Worm (Caenorhabditis elegans) whole organism, young adult: ENCODE measurements around the gene drap-1.

Experiments used
- B0336.3 ChIP-seq: fragments of 200-800 bp; sonication (Bioruptor generic); IDR thresholded peaks from 2 replicates; pipeline ENCODE4 v1.3.6; 2022; ENCODE audit warnings: missing genetic modification characterization, missing compliant biosample characterization
- F10E7.11 ChIP-seq: sonication (generic microtip); optimal IDR thresholded peaks from 2 replicates; lab custom pipeline; 2017; ENCODE audit warnings: mild to moderate bottlenecking, missing genetic modification characterization, moderate library complexity, missing compliant biosample characterization
- F33H1.4 ChIP-seq: fragments of 200-800 bp; sonication (Bioruptor generic); IDR thresholded peaks from 2 replicates; pipeline ENCODE4 v1.3.6; 2022; ENCODE audit warnings: missing genetic modification reagents, missing genetic modification characterization, missing compliant biosample characterization
- F49E8.2 ChIP-seq: sonication (generic microtip); optimal IDR thresholded peaks from 3 replicates; lab custom pipeline; 2017; ENCODE audit warnings: missing genetic modification characterization, mild to moderate bottlenecking, missing compliant biosample characterization, antibody characterized with exemption, moderate library complexity; ENCODE audit not compliant: insufficient read depth
- K11D2.4 ChIP-seq: fragments of 200-800 bp; sonication (Bioruptor generic); IDR thresholded peaks from 2 replicates; pipeline ENCODE4 v1.3.6; 2022; ENCODE audit warnings: missing genetic modification reagents, missing genetic modification characterization, missing compliant biosample characterization
- T07F8.4 ChIP-seq: sonication (generic microtip); optimal IDR thresholded peaks from 2 replicates; lab custom pipeline; 2016; ENCODE audit warnings: mild to moderate bottlenecking, missing genetic modification characterization, moderate library complexity, missing compliant biosample characterization
- Y56A3A.18 ChIP-seq: fragments of 200-800 bp; sonication (Bioruptor generic); IDR thresholded peaks from 2 replicates; pipeline ENCODE4 v1.3.6; 2022; ENCODE audit warnings: missing genetic modification reagents, missing genetic modification characterization, missing compliant biosample characterization
- Y67H2A.10 ChIP-seq: fragments of 200-800 bp; sonication (Bioruptor generic); conservative IDR thresholded peaks from 2 replicates; pipeline ENCODE4 v1.3.6; 2022; ENCODE audit warnings: missing genetic modification reagents, missing genetic modification characterization, missing compliant biosample characterization
- Y95B8A.8 ChIP-seq: fragments of 200-800 bp; sonication (Bioruptor generic); IDR thresholded peaks from 2 replicates; pipeline ENCODE4 v1.3.6; 2022; ENCODE audit warnings: missing genetic modification reagents, missing genetic modification characterization, missing compliant biosample characterization
- ZK185.1 ChIP-seq: sonication (generic microtip); optimal IDR thresholded peaks from 2 replicates; lab custom pipeline; 2016; ENCODE audit warnings: mild to moderate bottlenecking, missing genetic modification characterization, missing compliant biosample characterization; ENCODE audit not compliant: poor library complexity, severe bottlenecking
- akir-1 ChIP-seq: fragments of 200-800 bp; sonication (Bioruptor generic); optimal IDR thresholded peaks from 2 replicates; lab custom pipeline; 2018; ENCODE audit warnings: mild to moderate bottlenecking, missing genetic modification characterization, moderate library complexity, missing compliant biosample characterization
- ama-1 ChIP-seq, 3 experiments: fragments of 150-350 bp in 1 of 3; sonication (generic microtip) in 2 of 3; optimal IDR thresholded peaks; 2 replicates each; lab custom pipeline; 2014 to 2018; ENCODE audit warnings: missing biosample characterization in 2 of 3, missing genetic modification characterization in 2 of 3, missing genetic modification reagents in 2 of 3
- athp-1 ChIP-seq: sonication (generic microtip); optimal IDR thresholded peaks from 2 replicates; lab custom pipeline; 2017; ENCODE audit warnings: mild to moderate bottlenecking, missing genetic modification characterization, missing compliant biosample characterization
- attf-6 ChIP-seq: fragments of 200-800 bp; sonication (Bioruptor generic); IDR thresholded peaks from 2 replicates; pipeline ENCODE4 v1.3.6; 2022; ENCODE audit warnings: missing genetic modification reagents, missing genetic modification characterization, missing compliant biosample characterization
- bed-1 ChIP-seq: fragments of 200-800 bp; sonication (Bioruptor generic); IDR thresholded peaks from 2 replicates; pipeline ENCODE4 v1.3.6; 2022; ENCODE audit warnings: missing genetic modification reagents, missing genetic modification characterization, missing compliant biosample characterization
- bed-2 ChIP-seq: fragments of 200-800 bp; sonication (Bioruptor generic); IDR thresholded peaks from 2 replicates; pipeline ENCODE4 v1.3.6; 2022; ENCODE audit warnings: missing genetic modification reagents, missing genetic modification characterization, missing compliant biosample characterization
- ceh-27 ChIP-seq: fragments of 200-800 bp; sonication (Bioruptor generic); optimal IDR thresholded peaks from 2 replicates; lab custom pipeline; 2018; ENCODE audit warnings: mild to moderate bottlenecking, missing genetic modification characterization, moderate library complexity, missing compliant biosample characterization
- ceh-58 ChIP-seq: fragments of 200-800 bp; sonication (Bioruptor generic); IDR thresholded peaks from 2 replicates; pipeline ENCODE4 v1.3.6; 2022; ENCODE audit warnings: missing genetic modification characterization, missing compliant biosample characterization
- ceh-91 ChIP-seq: fragments of 200-800 bp; sonication (Bioruptor generic); IDR thresholded peaks from 2 replicates; pipeline ENCODE4 v1.3.6; 2022; ENCODE audit warnings: missing genetic modification reagents, missing genetic modification characterization, missing compliant biosample characterization
- chd-7 ChIP-seq: sonication (generic microtip); optimal IDR thresholded peaks from 2 replicates; lab custom pipeline; 2016; ENCODE audit warnings: mild to moderate bottlenecking, missing genetic modification characterization, moderate library complexity, missing compliant biosample characterization
- die-1 ChIP-seq: sonication (generic microtip); optimal IDR thresholded peaks from 2 replicates; lab custom pipeline; 2016; ENCODE audit warnings: missing genotype, mild to moderate bottlenecking, missing genetic modification characterization, missing compliant biosample characterization
- dox-1 ChIP-seq: fragments of 200-800 bp; sonication (Bioruptor generic); IDR thresholded peaks from 2 replicates; pipeline ENCODE4 v1.3.6; 2022; ENCODE audit warnings: missing genetic modification reagents, missing genetic modification characterization, missing compliant biosample characterization
- egl-18 ChIP-seq: fragments of 200-800 bp; sonication (Bioruptor generic); IDR thresholded peaks from 2 replicates; pipeline ENCODE4 v1.3.6; 2022; ENCODE audit warnings: missing genetic modification reagents, missing genetic modification characterization, missing compliant biosample characterization
- ets-4 ChIP-seq: fragments of 200-800 bp; sonication (Bioruptor generic); optimal IDR thresholded peaks from 2 replicates; lab custom pipeline; 2018; ENCODE audit warnings: mild to moderate bottlenecking, missing genetic modification characterization, missing compliant biosample characterization
- gei-17 ChIP-seq: fragments of 200-800 bp; sonication (Bioruptor generic); optimal IDR thresholded peaks from 2 replicates; lab custom pipeline; 2018; ENCODE audit warnings: mild to moderate bottlenecking, missing genetic modification characterization, missing compliant biosample characterization
- hmg-20 ChIP-seq: fragments of 200-800 bp; sonication (Bioruptor generic); IDR thresholded peaks from 2 replicates; pipeline ENCODE4 v1.3.6; 2022; ENCODE audit warnings: missing genetic modification reagents, missing genetic modification characterization, missing compliant biosample characterization
- hsf-1 ChIP-seq: fragments of 200-800 bp; sonication (Bioruptor generic); IDR thresholded peaks from 2 replicates; pipeline ENCODE4 v1.3.6; 2022; ENCODE audit warnings: missing genetic modification reagents, missing genetic modification characterization, missing compliant biosample characterization
- lag-1 ChIP-seq: fragments of 200-800 bp; sonication (Bioruptor generic); IDR thresholded peaks from 2 replicates; pipeline ENCODE4 v1.3.6; 2022; ENCODE audit warnings: missing genetic modification reagents, missing genetic modification characterization, missing compliant biosample characterization
- let-526 ChIP-seq: fragments of 200-800 bp; sonication (Bioruptor generic); IDR thresholded peaks from 2 replicates; pipeline ENCODE4 v1.3.6; 2022; ENCODE audit warnings: missing genetic modification reagents, missing genetic modification characterization, missing compliant biosample characterization
- let-607 ChIP-seq, 2 experiments: fragments of 200-800 bp in 1 of 2; sonication (Bioruptor generic) in 1 of 2; sonication (generic microtip) in 1 of 2; optimal IDR thresholded peaks; 2 replicates each; lab custom pipeline; 2016 to 2018; ENCODE audit warnings: mild to moderate bottlenecking in 2 of 2, missing compliant biosample characterization in 2 of 2, missing genetic modification characterization in 2 of 2, moderate library complexity in 2 of 2, missing genotype in 1 of 2
- lsy-27 ChIP-seq: sonication (generic microtip); optimal IDR thresholded peaks from 2 replicates; lab custom pipeline; 2017; ENCODE audit warnings: missing genetic modification characterization, mild to moderate bottlenecking, missing compliant biosample characterization, antibody characterized with exemption, missing genotype, borderline replicate concordance; ENCODE audit not compliant: insufficient read depth
- madf-6 ChIP-seq: fragments of 200-800 bp; sonication (Bioruptor generic); IDR thresholded peaks from 2 replicates; pipeline ENCODE4 v1.3.6; 2022; ENCODE audit warnings: missing genetic modification reagents, missing genetic modification characterization, missing compliant biosample characterization
- mes-4 ChIP-seq: sonication (generic microtip); optimal IDR thresholded peaks from 2 replicates; lab custom pipeline; 2016; ENCODE audit warnings: missing genotype, missing genetic modification characterization, missing compliant biosample characterization
- mxl-1 ChIP-seq: sonication (generic microtip); optimal IDR thresholded peaks from 2 replicates; lab custom pipeline; 2016; ENCODE audit warnings: missing genetic modification characterization, missing compliant biosample characterization
- nhr-120 ChIP-seq: fragments of 200-800 bp; sonication (Bioruptor generic); IDR thresholded peaks from 2 replicates; pipeline ENCODE4 v1.3.6; 2022; ENCODE audit warnings: missing genetic modification characterization, missing compliant biosample characterization
- nhr-179 ChIP-seq: sonication (generic microtip); optimal IDR thresholded peaks from 2 replicates; lab custom pipeline; 2016; ENCODE audit warnings: mild to moderate bottlenecking, missing genetic modification characterization, missing compliant biosample characterization
- pbrm-1 ChIP-seq: fragments of 200-800 bp; sonication (Bioruptor generic); IDR thresholded peaks from 2 replicates; pipeline ENCODE4 v1.3.6; 2022; ENCODE audit warnings: missing genetic modification reagents, missing genetic modification characterization, missing compliant biosample characterization
- pha-4 ChIP-seq: fragments of 150-350 bp; sonication (generic microtip); optimal IDR thresholded peaks from 2 replicates; lab custom pipeline; 2014; ENCODE audit warnings: missing biosample characterization, missing genetic modification reagents, missing genetic modification characterization
- rcor-1 ChIP-seq: fragments of 200-800 bp; sonication (Bioruptor generic); IDR thresholded peaks from 2 replicates; pipeline ENCODE4 v1.3.6; 2022; ENCODE audit warnings: missing genetic modification reagents, missing genetic modification characterization, missing compliant biosample characterization
- sea-2 ChIP-seq: fragments of 200-800 bp; sonication (Bioruptor generic); IDR thresholded peaks from 2 replicates; pipeline ENCODE4 v1.3.6; 2022; ENCODE audit warnings: missing genetic modification characterization, missing compliant biosample characterization
- snpc-1.1 ChIP-seq: sonication (generic microtip); optimal IDR thresholded peaks from 2 replicates; lab custom pipeline; 2017; ENCODE audit warnings: missing genetic modification characterization, mild to moderate bottlenecking, missing compliant biosample characterization, antibody characterized with exemption, moderate library complexity, missing genotype, missing genetic modification reagents; ENCODE audit not compliant: insufficient read depth
- snpc-4 ChIP-seq, 5 experiments: fragments of 150-350 bp in 1 of 5; sonication (generic microtip) in 4 of 5; optimal IDR thresholded peaks; 2 replicates each; lab custom pipeline; 2014 to 2018; ENCODE audit warnings: missing genetic modification characterization in 5 of 5, missing biosample characterization in 3 of 5, antibody characterized with exemption in 2 of 5, mild to moderate bottlenecking in 2 of 5, missing compliant biosample characterization in 2 of 5, missing genotype in 2 of 5, moderate library complexity in 2 of 5, missing genetic modification reagents in 1 of 5
- tlf-1 ChIP-seq: fragments of 200-800 bp; sonication (Bioruptor generic); optimal IDR thresholded peaks from 2 replicates; lab custom pipeline; 2018; ENCODE audit warnings: mild to moderate bottlenecking, missing genetic modification characterization, missing compliant biosample characterization
- unc-62 ChIP-seq: fragments of 150-350 bp; optimal IDR thresholded peaks from 2 replicates; lab custom pipeline; 2014; ENCODE audit warnings: missing biosample characterization, missing genetic modification reagents, missing genetic modification characterization
- zfh-2 ChIP-seq: fragments of 200-800 bp; sonication (Bioruptor generic); conservative IDR thresholded peaks from 2 replicates; pipeline ENCODE4 v1.3.6; 2022; ENCODE audit warnings: missing genetic modification reagents, missing genetic modification characterization, missing compliant biosample characterization
- ztf-22 ChIP-seq: fragments of 200-800 bp; sonication (Bioruptor generic); optimal IDR thresholded peaks from 2 replicates; lab custom pipeline; 2018; ENCODE audit warnings: mild to moderate bottlenecking, missing genetic modification characterization, moderate library complexity, missing compliant biosample characterization
- ztf-26 ChIP-seq: sonication (generic microtip); optimal IDR thresholded peaks from 2 replicates; lab custom pipeline; 2017; ENCODE audit warnings: missing genetic modification characterization, missing compliant biosample characterization
- ztf-28 ChIP-seq: fragments of 200-800 bp; sonication (Bioruptor generic); IDR thresholded peaks from 2 replicates; pipeline ENCODE4 v1.3.6; 2022; ENCODE audit warnings: missing genetic modification reagents, missing genetic modification characterization, missing compliant biosample characterization

drap-1 gene

ce11 chrV:9689364-9689763, 40.5 kb upstream of the drap-1 start:
- TF ChIP-seq nhr-179 (tag; lab: Kevin White, UChicago) (no peak), snpc-4 (GFP tag; optimal IDR thresholded peaks at IDR 0.05; lab: Kevin White, UChicago) (no peak), snpc-4 (tag; optimal IDR thresholded peaks at IDR 0.05; lab: Kevin White, UChicago) (no peak), ztf-28 (GFP tag; lab: Robert Waterston, UW) (no peak), snpc-1.1 (no peak), egl-18 (GFP tag; lab: Robert Waterston, UW) (no peak), Y67H2A.10 (GFP tag; lab: Robert Waterston, UW) (no peak), ets-4 (GFP tag; lab: Kevin White, UChicago) (no peak), Y95B8A.8 (no peak), hsf-1 (GFP tag; lab: Robert Waterston, UW) (peak; percentile 44; the same call in 1 of the 2 replicates), K11D2.4 (no peak), pha-4 (tag; lab: Kevin White, UChicago) (no peak), lag-1 (GFP tag; lab: Robert Waterston, UW) (no peak), T07F8.4 (tag; lab: Kevin White, UChicago) (no peak), F33H1.4 (no peak), bed-1 (GFP tag; lab: Robert Waterston, UW) (no peak), bed-2 (GFP tag; lab: Robert Waterston, UW) (no peak), sea-2 (no peak), hmg-20 (GFP tag; lab: Robert Waterston, UW) (no peak), ztf-26 (tag; lab: Kevin White, UChicago) (no peak), chd-7 (tag; lab: Kevin White, UChicago) (no peak), let-526 (no peak), die-1 (tag; lab: Kevin White, UChicago) (no peak), tlf-1 (peak; percentile 26), F10E7.11 (tag; lab: Kevin White, UChicago) (no peak), ama-1 (optimal IDR thresholded peaks at IDR 0.05; lab: Kevin White, UChicago) (no peak), ama-1 (GFP tag; optimal IDR thresholded peaks at IDR 0.05; lab: Kevin White, UChicago) (no peak), ceh-27 (GFP tag; lab: Kevin White, UChicago) (no peak), unc-62 (GFP tag; lab: Kevin White, UChicago) (no peak), ceh-91 (peak; percentile 17; the same call in 1 of the 2 replicates), let-607 (tag; optimal IDR thresholded peaks at IDR 0.05; lab: Kevin White, UChicago) (peak in 1 of 2 experiments; percentile 1), dox-1 (GFP tag; lab: Robert Waterston, UW) (no peak), mes-4 (tag; lab: Kevin White, UChicago) (no peak), attf-6 (GFP tag; lab: Robert Waterston, UW) (peak; percentile 55), F49E8.2 (tag; lab: Kevin White, UChicago) (peak; percentile 45), mxl-1 (no peak), ceh-58 (no peak), madf-6 (GFP tag; lab: Robert Waterston, UW) (peak; percentile 67), rcor-1 (peak; percentile 25; the same call in 1 of the 2 replicates), nhr-120 (GFP tag; lab: Robert Waterston, UW) (no peak), zfh-2 (GFP tag; lab: Robert Waterston, UW) (no peak), Y56A3A.18 (GFP tag; lab: Robert Waterston, UW) (no peak), lsy-27 (tag; lab: Kevin White, UChicago) (no peak), pbrm-1 (GFP tag; lab: Robert Waterston, UW) (0 out of 2 replicates have a peak, but pooled peaks have one; percentile 28), gei-17 (GFP tag; lab: Kevin White, UChicago) (no peak), akir-1 (GFP tag; lab: Kevin White, UChicago) (no peak), ztf-22 (no peak), B0336.3 (GFP tag; lab: Robert Waterston, UW) (peak; percentile 84), ZK185.1 (tag; lab: Kevin White, UChicago) (no peak), athp-1 (tag; lab: Kevin White, UChicago) (peak; percentile 36)
